Worm (Caenorhabditis elegans): Measurements from ENCODE around the gene dbn-1.

DNA sequence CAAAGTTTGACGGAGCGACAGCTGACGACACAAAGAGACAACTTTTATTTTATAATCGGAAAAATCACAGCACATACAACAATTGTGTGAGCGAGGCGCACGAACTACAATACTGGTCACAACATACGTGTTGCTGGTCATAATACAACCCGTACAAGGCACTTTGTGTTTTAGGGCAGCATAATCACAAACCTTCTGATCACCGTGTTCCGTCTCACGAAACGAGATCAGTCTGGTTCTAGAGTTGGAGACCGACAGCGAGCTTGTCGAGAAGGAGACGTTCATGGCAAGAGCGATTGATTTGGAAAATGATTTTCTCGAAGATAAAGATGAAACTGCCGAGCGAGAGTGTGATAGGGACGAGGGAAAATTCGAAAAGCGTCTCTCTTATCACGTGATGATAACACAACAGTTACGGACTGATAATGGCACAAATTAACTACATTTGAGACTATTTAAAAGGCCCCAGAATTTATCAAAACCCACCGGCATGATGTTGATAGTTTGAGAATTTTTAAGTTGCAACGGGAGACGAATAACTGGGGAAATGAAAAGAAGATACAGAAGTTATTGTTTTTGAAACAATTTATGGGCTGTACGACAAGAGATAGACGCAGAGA lies 4.9 kb upstream of the dbn-1 start:
- TF ChIP-seq him-1 (tag; optimal IDR thresholded peaks at IDR 0.05) (no peak), dao-5 (tag; optimal IDR thresholded peaks at IDR 0.05) (no peak)
